Worm (Caenorhabditis elegans): ENCODE results near the gene R07E5.5.

- TF ChIP-seq fos-1 (tag; optimal IDR thresholded peaks at IDR 0.05) (no peak), F13H6.1 (tag; optimal IDR thresholded peaks at IDR 0.05) (no peak), ama-1 (optimal IDR thresholded peaks at IDR 0.05) (no peak), ztf-11 (tag; optimal IDR thresholded peaks at IDR 0.05) (no peak), sma-3 (GFP tag; optimal IDR thresholded peaks at IDR 0.05) (no peak), ZK546.5 (tag; optimal IDR thresholded peaks at IDR 0.05) (no peak), nhr-77 (tag; optimal IDR thresholded peaks at IDR 0.05) (no peak), nhr-237 (tag; optimal IDR thresholded peaks at IDR 0.05) (no peak), gmeb-1 (tag; optimal IDR thresholded peaks at IDR 0.05) (no peak), unc-62 (GFP tag; optimal IDR thresholded peaks at IDR 0.05) (no peak), nhr-21 (tag; optimal IDR thresholded peaks at IDR 0.05) (no peak), mdl-1 (tag; optimal IDR thresholded peaks at IDR 0.05) (no peak), ztf-4 (tag; optimal IDR thresholded peaks at IDR 0.05) (no peak), snpc-4 (tag; optimal IDR thresholded peaks at IDR 0.05) (no peak)
Measured at ce11 chrIII:4434294-4434781, 37.1 kb downstream of the R07E5.5 start, which contains the start of gene C28A5.1.
